Worm (Caenorhabditis elegans) whole organism, L4 larva: Measurements from ENCODE around the gene T11B7.1.

Experiments
- F26F4.8 ChIP-seq: fragments of 200-800 bp; sonication (Bioruptor generic); conservative IDR thresholded peaks from 2 replicates; pipeline ENCODE4 v1.3.6; 2022; ENCODE audit warnings: missing genetic modification characterization, missing compliant biosample characterization
- F49E8.2 ChIP-seq: sonication (generic microtip); optimal IDR thresholded peaks from 2 replicates; lab custom pipeline; 2016; ENCODE audit warnings: missing compliant biosample characterization, mild to moderate bottlenecking, missing genetic modification characterization, borderline replicate concordance
- T26A8.4 ChIP-seq: fragments of 200-800 bp; sonication (Bioruptor generic); IDR thresholded peaks from 2 replicates; pipeline ENCODE4 v1.3.6; 2022; ENCODE audit warnings: missing genetic modification characterization, missing compliant biosample characterization
- Y48G9A.11 ChIP-seq: fragments of 200-800 bp; sonication (Bioruptor generic); IDR thresholded peaks from 2 replicates; pipeline ENCODE4 v1.3.6; 2022; ENCODE audit warnings: missing genetic modification reagents, missing genetic modification characterization, missing compliant biosample characterization
- ZK337.2 ChIP-seq: fragments of 200-800 bp; sonication (Bioruptor generic); IDR thresholded peaks from 2 replicates; pipeline ENCODE4 v1.3.6; 2022; ENCODE audit warnings: missing genetic modification reagents, missing genetic modification characterization, missing compliant biosample characterization
- ama-1 ChIP-seq: fragments of 150-350 bp; optimal IDR thresholded peaks from 2 replicates; lab custom pipeline; 2014; ENCODE audit warnings: inconsistent platforms, mixed read lengths
- arid-1 ChIP-seq: fragments of 200-800 bp; sonication (Bioruptor generic); conservative IDR thresholded peaks from 2 replicates; pipeline ENCODE4 v1.3.6; 2022; ENCODE audit warnings: missing genetic modification reagents, missing genetic modification characterization, missing compliant biosample characterization
- ceh-32 ChIP-seq: sonication (generic microtip); optimal IDR thresholded peaks from 2 replicates; lab custom pipeline; 2016; ENCODE audit warnings: mild to moderate bottlenecking, missing genetic modification characterization, missing compliant biosample characterization; ENCODE audit not compliant: poor library complexity
- ceh-82 ChIP-seq: sonication (generic microtip); optimal IDR thresholded peaks from 2 replicates; lab custom pipeline; 2017; ENCODE audit warnings: missing biosample characterization, missing genetic modification characterization
- ces-1 ChIP-seq: fragments of 150-350 bp; sonication (generic microtip); optimal IDR thresholded peaks from 4 replicates; lab custom pipeline; 2014; ENCODE audit warnings: missing biosample characterization, missing genetic modification reagents, missing genetic modification characterization
- cey-2 ChIP-seq: sonication (generic microtip); optimal IDR thresholded peaks from 3 replicates; lab custom pipeline; 2017; ENCODE audit warnings: missing genetic modification characterization, mild to moderate bottlenecking, missing compliant biosample characterization, antibody characterized with exemption, borderline replicate concordance; ENCODE audit not compliant: insufficient read depth
- dmd-6 ChIP-seq: fragments of 200-800 bp; sonication (Bioruptor generic); IDR thresholded peaks from 2 replicates; pipeline ENCODE4 v1.3.6; 2022; ENCODE audit warnings: missing genetic modification reagents, missing genetic modification characterization, missing compliant biosample characterization
- dmd-8 ChIP-seq: fragments of 200-800 bp; sonication (Bioruptor generic); IDR thresholded peaks from 2 replicates; pipeline ENCODE4 v1.3.6; 2022; ENCODE audit warnings: missing genetic modification characterization, missing compliant biosample characterization
- dmd-9 ChIP-seq: fragments of 200-800 bp; sonication (Bioruptor generic); IDR thresholded peaks from 2 replicates; pipeline ENCODE4 v1.3.6; 2022; ENCODE audit warnings: missing genetic modification reagents, missing genetic modification characterization, missing compliant biosample characterization
- dpl-1 ChIP-seq: fragments of 150-350 bp; optimal IDR thresholded peaks from 2 replicates; lab custom pipeline; 2014; ENCODE audit warnings: missing biosample characterization, missing genetic modification reagents, missing genetic modification characterization
- duxl-1 ChIP-seq: sonication (generic microtip); optimal IDR thresholded peaks from 2 replicates; lab custom pipeline; 2016; ENCODE audit warnings: mild to moderate bottlenecking, missing genetic modification characterization, moderate library complexity, missing compliant biosample characterization; ENCODE audit not compliant: poor library complexity
- egl-27 ChIP-seq: sonication (generic microtip); optimal IDR thresholded peaks from 3 replicates; lab custom pipeline; 2017; ENCODE audit warnings: missing biosample characterization, missing genetic modification reagents, missing genetic modification characterization
- egl-43 ChIP-seq: fragments of 200-800 bp; sonication (Bioruptor generic); IDR thresholded peaks from 2 replicates; pipeline ENCODE4 v1.3.6; 2022; ENCODE audit warnings: missing genetic modification reagents, missing genetic modification characterization, missing compliant biosample characterization
- fkh-10 ChIP-seq: fragments of 150-350 bp; optimal IDR thresholded peaks from 2 replicates; lab custom pipeline; 2014; ENCODE audit warnings: missing biosample characterization, missing genetic modification reagents, missing genetic modification characterization
- lin-13 ChIP-seq: fragments of 150-350 bp; optimal IDR thresholded peaks from 2 replicates; lab custom pipeline; 2014; ENCODE audit warnings: missing biosample characterization, missing genetic modification reagents, missing genetic modification characterization
- lin-15B ChIP-seq: fragments of 150-350 bp; sonication (generic microtip); optimal IDR thresholded peaks from 3 replicates; lab custom pipeline; 2014; ENCODE audit warnings: missing biosample characterization, missing genetic modification characterization
- lin-29 ChIP-seq: fragments of 200-800 bp; sonication (Bioruptor generic); IDR thresholded peaks from 2 replicates; pipeline ENCODE4 v1.3.6; 2022; ENCODE audit warnings: missing genetic modification reagents, missing genetic modification characterization, missing compliant biosample characterization
- lin-38 ChIP-seq: fragments of 200-800 bp; sonication (Bioruptor generic); IDR thresholded peaks from 2 replicates; pipeline ENCODE4 v1.3.6; 2022; ENCODE audit warnings: missing genetic modification reagents, missing genetic modification characterization, missing compliant biosample characterization
- lin-39 ChIP-seq: fragments of 150-350 bp; optimal IDR thresholded peaks from 2 replicates; lab custom pipeline; 2014; ENCODE audit warnings: missing biosample characterization, missing genetic modification reagents, missing genetic modification characterization
- mes-2 ChIP-seq: sonication (generic microtip); optimal IDR thresholded peaks from 2 replicates; lab custom pipeline; 2016; ENCODE audit warnings: missing genotype, mild to moderate bottlenecking, missing genetic modification characterization, missing compliant biosample characterization; ENCODE audit not compliant: poor library complexity, severe bottlenecking
- nhr-10 ChIP-seq: fragments of 150-350 bp; optimal IDR thresholded peaks from 2 replicates; lab custom pipeline; 2014; ENCODE audit warnings: missing biosample characterization, missing genetic modification characterization
- nhr-111 ChIP-seq: fragments of 200-800 bp; sonication (Bioruptor generic); optimal IDR thresholded peaks from 2 replicates; lab custom pipeline; 2018; ENCODE audit warnings: mild to moderate bottlenecking, missing genetic modification characterization, missing compliant biosample characterization
- nhr-41 ChIP-seq: fragments of 200-800 bp; sonication (Bioruptor generic); IDR thresholded peaks from 2 replicates; pipeline ENCODE4 v1.3.6; 2022; ENCODE audit warnings: missing genetic modification reagents, missing genetic modification characterization, missing compliant biosample characterization
- pha-4 ChIP-seq, 2 experiments: fragments of 150-350 bp in 1 of 2; fragments of 200-800 bp in 1 of 2; sonication (Bioruptor generic) in 1 of 2; IDR thresholded peaks in 1 of 2; optimal IDR thresholded peaks in 1 of 2; 2 replicates each; pipeline versions ENCODE4 v1.3.6 to Lab custom; 2014 to 2022; ENCODE audit warnings: missing genetic modification characterization in 2 of 2, missing genetic modification reagents in 2 of 2, missing biosample characterization in 1 of 2, missing compliant biosample characterization in 1 of 2
- set-16 ChIP-seq: fragments of 200-800 bp; sonication (Bioruptor generic); IDR thresholded peaks from 2 replicates; pipeline ENCODE4 v1.3.6; 2022; ENCODE audit warnings: missing genetic modification reagents, missing genetic modification characterization, missing compliant biosample characterization
- skn-1 ChIP-seq: fragments of 150-350 bp; optimal IDR thresholded peaks from 2 replicates; lab custom pipeline; 2014; ENCODE audit warnings: missing biosample characterization, missing genetic modification characterization
- snpc-1.2 ChIP-seq: fragments of 200-800 bp; sonication (Bioruptor generic); IDR thresholded peaks from 2 replicates; pipeline ENCODE4 v1.3.6; 2022; ENCODE audit warnings: missing genetic modification reagents, missing genetic modification characterization, missing compliant biosample characterization
- snpc-4 ChIP-seq: fragments of 150-350 bp; optimal IDR thresholded peaks from 2 replicates; lab custom pipeline; 2014; ENCODE audit warnings: missing biosample characterization, missing genetic modification characterization
- tra-1 ChIP-seq: fragments of 200-800 bp; sonication (Bioruptor generic); IDR thresholded peaks from 2 replicates; pipeline ENCODE4 v1.3.6; 2022; ENCODE audit warnings: missing genetic modification reagents, missing genetic modification characterization, missing compliant biosample characterization
- unc-62 ChIP-seq, 3 experiments: fragments of 150-350 bp in 1 of 3; sonication (generic microtip); optimal IDR thresholded peaks in 2 of 3; peaks in 1 of 3; 1 replicate in 1 of 3; 2 replicates in 2 of 3; lab custom pipeline; 2014 to 2017; ENCODE audit warnings: missing biosample characterization in 3 of 3, missing genetic modification characterization in 3 of 3, missing genetic modification reagents in 3 of 3, missing genotype in 1 of 3
- vab-7 ChIP-seq: fragments of 200-800 bp; sonication (Bioruptor generic); IDR thresholded peaks from 2 replicates; pipeline ENCODE4 v1.3.6; 2022; ENCODE audit warnings: missing genetic modification reagents, missing genetic modification characterization, missing compliant biosample characterization
- zfp-3 ChIP-seq: fragments of 200-800 bp; sonication (Bioruptor generic); conservative IDR thresholded peaks from 2 replicates; pipeline ENCODE4 v1.3.6; 2022; ENCODE audit warnings: missing genetic modification reagents, missing genetic modification characterization, missing compliant biosample characterization
- zip-11 ChIP-seq: fragments of 200-800 bp; sonication (Bioruptor generic); IDR thresholded peaks from 2 replicates; pipeline ENCODE4 v1.3.6; 2022; ENCODE audit warnings: missing genetic modification characterization, missing compliant biosample characterization
- zip-2 ChIP-seq: fragments of 150-350 bp; optimal IDR thresholded peaks from 2 replicates; lab custom pipeline; 2014; ENCODE audit warnings: missing biosample characterization, missing genetic modification characterization
- ztf-11 ChIP-seq: fragments of 150-350 bp; optimal IDR thresholded peaks from 2 replicates; lab custom pipeline; 2014; ENCODE audit warnings: missing biosample characterization, missing genetic modification characterization
- ztf-7 ChIP-seq: fragments of 150-350 bp; optimal IDR thresholded peaks from 2 replicates; lab custom pipeline; 2014; ENCODE audit warnings: missing biosample characterization, missing genetic modification characterization

Gene T11B7.1

ce11 chrIV:8869624-8870023 lies 29.1 kb downstream of the T11B7.1 start, which contains the start of gene npp-23 (continued):
- no peak for TF ChIP-seq set-16 (GFP tag; lab: Robert Waterston, UW)
- no peak for TF ChIP-seq tra-1
- peak; percentile 89 for TF ChIP-seq Y48G9A.11 (GFP tag; lab: Robert Waterston, UW)
- no peak for TF ChIP-seq T26A8.4 (GFP tag; lab: Robert Waterston, UW)
- TF ChIP-seq mes-2: peak; percentile 62
- TF ChIP-seq egl-27 (tag; lab: Kevin White, UChicago): no peak
- TF ChIP-seq nhr-111 (GFP tag; lab: Kevin White, UChicago): no peak
- no peak for TF ChIP-seq F26F4.8 (GFP tag; lab: Robert Waterston, UW)
- TF ChIP-seq skn-1: no peak
- no peak for TF ChIP-seq cey-2 (tag; lab: Kevin White, UChicago)
- no peak for TF ChIP-seq nhr-41 (GFP tag; lab: Robert Waterston, UW)
- no peak for TF ChIP-seq vab-7
- TF ChIP-seq dmd-9: no peak
- TF ChIP-seq dpl-1 (GFP tag; lab: Kevin White, UChicago): peak; percentile 95
- no peak for TF ChIP-seq arid-1 (GFP tag; lab: Robert Waterston, UW)
- TF ChIP-seq ztf-7: no peak
- no peak for TF ChIP-seq snpc-1.2 (GFP tag; lab: Robert Waterston, UW)
- TF ChIP-seq zfp-3 (GFP tag; lab: Robert Waterston, UW): no peak
- TF ChIP-seq ztf-11 (tag; lab: Kevin White, UChicago): no peak

- TF ChIP-seq pha-4 (GFP tag; IDR thresholded peaks at IDR 0.05; lab: Robert Waterston, UW) (no peak), pha-4 (tag; optimal IDR thresholded peaks at IDR 0.05; lab: Kevin White, UChicago) (no peak), lin-39 (tag; lab: Kevin White, UChicago) (no peak), zip-2 (tag; lab: Kevin White, UChicago) (no peak), duxl-1 (no peak), lin-13 (GFP tag; lab: Kevin White, UChicago) (no peak), vab-7 (no peak), lin-38 (GFP tag; lab: Robert Waterston, UW) (no peak), F49E8.2 (tag; lab: Kevin White, UChicago) (no peak), egl-43 (no peak), nhr-10 (tag; lab: Kevin White, UChicago) (no peak), ceh-82 (no peak), zip-11 (GFP tag; lab: Robert Waterston, UW) (no peak), ZK337.2 (GFP tag; lab: Robert Waterston, UW) (no peak), lin-15B (tag; lab: Kevin White, UChicago) (no peak), ceh-32 (tag; lab: Kevin White, UChicago) (no peak), snpc-1.2 (GFP tag; lab: Robert Waterston, UW) (no peak), ama-1 (lab: Kevin White, UChicago) (no peak), T26A8.4 (GFP tag; lab: Robert Waterston, UW) (no peak), dmd-8 (GFP tag; lab: Robert Waterston, UW) (no peak)
Observed at ce11 chrIV:8872958-8873357, 32.4 kb downstream of the T11B7.1 start, which contains the start of gene C09G9.3. C09G9.3 (minus strand) TSS chrIV:8873058.

ce11 chrIV:8873847-8874246 lies 33.3 kb downstream of the T11B7.1 start, which contains the start of gene hdl-2:
hdl-2 (plus strand) TSS chrIV:8874147.
- TF ChIP-seq lin-29 (GFP tag; lab: Robert Waterston, UW) (no peak), ces-1 (GFP tag; lab: Kevin White, UChicago) (no peak), dmd-6 (no peak), snpc-4 (tag; lab: Kevin White, UChicago) (no peak), fkh-10 (GFP tag; lab: Kevin White, UChicago) (no peak), unc-62 (GFP tag; optimal IDR thresholded peaks at IDR 0.05 in 1 of 2; lab: Kevin White, UChicago) (peak in 1 of 2 experiments; percentile 23), unc-62 (tag; optimal IDR thresholded peaks at IDR 0.05; lab: Kevin White, UChicago) (no peak)
